Fruit fly (Drosophila melanogaster) whole organism, embryonic: ENCODE results near the gene TRAM.

Source experiments
- Awh ChIP-seq: fragments of 200-800 bp; sonication (Bioruptor generic); IDR thresholded peaks from 2 replicates; pipeline ENCODE4, ENCODE4 v1.3.6; 2022; ENCODE audit warnings: missing biosample characterization, missing genetic modification characterization
- BtbVII ChIP-seq: fragments of 200-800 bp; sonication (Bioruptor generic); optimal IDR thresholded peaks from 3 replicates; lab custom pipeline; 2017; ENCODE audit warnings: missing biosample characterization, mild to moderate bottlenecking, missing genetic modification characterization
- CG10654 ChIP-seq: fragments of 200-800 bp; sonication (Bioruptor generic); optimal IDR thresholded peaks from 2 replicates; lab custom pipeline; 2016; ENCODE audit warnings: missing biosample characterization, missing genetic modification characterization
- CG1233 ChIP-seq: fragments of 200-800 bp; sonication (Bioruptor generic); optimal IDR thresholded peaks from 4 replicates; lab custom pipeline; 2018; ENCODE audit warnings: missing biosample characterization, mild to moderate bottlenecking, missing genetic modification characterization
- CG12659 ChIP-seq: fragments of 200-800 bp; sonication (Bioruptor generic); optimal IDR thresholded peaks from 3 replicates; lab custom pipeline; 2017; ENCODE audit warnings: mild to moderate bottlenecking, missing biosample characterization, missing genetic modification reagents, missing genetic modification characterization
- CG13775 ChIP-seq: fragments of 200-800 bp; sonication (Bioruptor generic); optimal IDR thresholded peaks from 3 replicates; lab custom pipeline; 2017; ENCODE audit warnings: missing biosample characterization, mild to moderate bottlenecking, missing genetic modification characterization
- CG14667 ChIP-seq: fragments of 200-800 bp; sonication (Bioruptor generic); IDR thresholded peaks from 2 replicates; pipeline ENCODE4 v1.3.6; 2022; ENCODE audit warnings: missing biosample characterization, missing genetic modification characterization
- CG14710 ChIP-seq: fragments of 200-800 bp; sonication (Bioruptor generic); optimal IDR thresholded peaks from 3 replicates; lab custom pipeline; 2019; ENCODE audit warnings: missing biosample characterization, mild to moderate bottlenecking, missing genetic modification characterization, moderate library complexity
- CG14860 ChIP-seq: fragments of 200-800 bp; sonication (Bioruptor generic); IDR thresholded peaks from 3 replicates; pipeline ENCODE4 v1.3.6; 2022; ENCODE audit warnings: missing biosample characterization, missing genetic modification characterization; ENCODE audit not compliant: partially characterized antibody
- CG1602 ChIP-seq: fragments of 200-800 bp; sonication (Bioruptor generic); optimal IDR thresholded peaks from 3 replicates; lab custom pipeline; 2016; ENCODE audit warnings: missing biosample characterization, missing genetic modification characterization
- CG18011 ChIP-seq: fragments of 200-800 bp; sonication (Bioruptor generic); optimal IDR thresholded peaks from 2 replicates; lab custom pipeline; 2017; ENCODE audit warnings: missing biosample characterization, missing genetic modification characterization, mild to moderate bottlenecking, moderate library complexity, missing genotype
- CG32532 ChIP-seq: fragments of 200-800 bp; sonication (Bioruptor generic); IDR thresholded peaks from 2 replicates; pipeline ENCODE4 v1.3.6; 2022; ENCODE audit warnings: missing biosample characterization, missing genetic modification characterization
- CG32767 ChIP-seq: fragments of 200-800 bp; sonication (Bioruptor generic); IDR thresholded peaks from 2 replicates; pipeline ENCODE4 v1.3.6; 2022; ENCODE audit warnings: missing biosample characterization, missing genetic modification characterization
- CG3407 ChIP-seq: fragments of 200-800 bp; sonication (Bioruptor generic); optimal IDR thresholded peaks from 2 replicates; lab custom pipeline; 2018; ENCODE audit warnings: missing biosample characterization, mild to moderate bottlenecking, missing genetic modification characterization
- CG4282 ChIP-seq: fragments of 200-800 bp; sonication (Bioruptor generic); optimal IDR thresholded peaks from 2 replicates; lab custom pipeline; 2016; ENCODE audit warnings: missing biosample characterization, missing genetic modification characterization
- CG43689 ChIP-seq: fragments of 200-800 bp; sonication (Bioruptor generic); IDR thresholded peaks from 2 replicates; pipeline ENCODE4 v1.3.6; 2022; ENCODE audit warnings: missing biosample characterization, missing genetic modification characterization
- CG6175 ChIP-seq: fragments of 200-800 bp; sonication (Bioruptor generic); IDR thresholded peaks from 3 replicates; pipeline ENCODE4 v1.3.6; 2022; ENCODE audit warnings: missing biosample characterization, missing genetic modification characterization
- CG6654 ChIP-seq: fragments of 200-800 bp; sonication (Bioruptor generic); optimal IDR thresholded peaks from 2 replicates; lab custom pipeline; 2017; ENCODE audit warnings: missing biosample characterization, mild to moderate bottlenecking, missing genetic modification characterization
- CG6813 ChIP-seq: fragments of 200-800 bp; sonication (Bioruptor generic); optimal IDR thresholded peaks from 2 replicates; lab custom pipeline; 2017; ENCODE audit warnings: missing biosample characterization, missing genetic modification characterization, mild to moderate bottlenecking, moderate library complexity, missing genetic modification reagents
- CG7357 ChIP-seq: fragments of 200-800 bp; sonication (Bioruptor generic); IDR thresholded peaks from 3 replicates; pipeline ENCODE4 v1.3.6; 2022; ENCODE audit warnings: missing biosample characterization, missing genetic modification characterization
- CG7928 ChIP-seq: fragments of 200-800 bp; sonication (Bioruptor generic); optimal IDR thresholded peaks from 2 replicates; lab custom pipeline; 2017; ENCODE audit warnings: missing biosample characterization, mild to moderate bottlenecking, missing genetic modification characterization
- CG9876 ChIP-seq: fragments of 200-800 bp; sonication (Bioruptor generic); optimal IDR thresholded peaks from 2 replicates; lab custom pipeline; 2016; ENCODE audit warnings: missing biosample characterization, missing genetic modification characterization
- Camta ChIP-seq: fragments of 200-800 bp; sonication (Bioruptor generic); optimal IDR thresholded peaks from 2 replicates; lab custom pipeline; 2016; ENCODE audit warnings: missing biosample characterization, missing genetic modification characterization
- Ets65A ChIP-seq: fragments of 200-800 bp; sonication (Bioruptor generic); peaks from one replicate; lab custom pipeline; 2016; ENCODE audit warnings: missing biosample characterization, missing genetic modification characterization
- Fer2 ChIP-seq: fragments of 200-800 bp; sonication (Bioruptor generic); optimal IDR thresholded peaks from 2 replicates; lab custom pipeline; 2018; ENCODE audit warnings: missing biosample characterization, mild to moderate bottlenecking, missing genetic modification characterization, moderate library complexity
- HLH54F ChIP-seq: fragments of 200-800 bp; sonication (Bioruptor generic); optimal IDR thresholded peaks from 3 replicates; lab custom pipeline; 2016; ENCODE audit warnings: missing biosample characterization, missing genetic modification characterization
- Hey ChIP-seq: fragments of 200-800 bp; sonication (Bioruptor generic); optimal IDR thresholded peaks from 3 replicates; lab custom pipeline; 2018; ENCODE audit warnings: missing biosample characterization, mild to moderate bottlenecking, missing genetic modification characterization
- Hr78 ChIP-seq, 2 experiments: fragments of 200-800 bp in 1 of 2; fragments of >200 bp in 1 of 2; sonication (Bioruptor generic) in 1 of 2; optimal IDR thresholded peaks; 2 replicates each; lab custom pipeline; 2017 to 2019; ENCODE audit warnings: missing biosample characterization in 2 of 2, missing genetic modification characterization in 2 of 2, mild to moderate bottlenecking in 1 of 2, moderate library complexity in 1 of 2
- Sox100B ChIP-seq: fragments of 200-800 bp; sonication (Bioruptor generic); optimal IDR thresholded peaks from 3 replicates; lab custom pipeline; 2018; ENCODE audit warnings: missing biosample characterization, mild to moderate bottlenecking, missing genetic modification characterization
- Sry-β ChIP-seq: fragments of 200-800 bp; sonication (Bioruptor generic); optimal IDR thresholded peaks from 2 replicates; lab custom pipeline; 2018; ENCODE audit warnings: missing biosample characterization, mild to moderate bottlenecking, missing genetic modification characterization, moderate library complexity
- Stat92E ChIP-seq, 3 experiments: fragments of >200 bp in 2 of 3; fragments of 200-800 bp in 1 of 3; sonication (Bioruptor generic) in 1 of 3; optimal IDR thresholded peaks; 2 replicates each; lab custom pipeline; 2017 to 2019; ENCODE audit warnings: missing biosample characterization in 3 of 3, missing genetic modification characterization in 3 of 3, mild to moderate bottlenecking in 1 of 3, moderate library complexity in 1 of 3
- Vsx1 ChIP-seq: fragments of 200-800 bp; sonication (Bioruptor generic); optimal IDR thresholded peaks from 2 replicates; lab custom pipeline; 2017; ENCODE audit warnings: missing biosample characterization, mild to moderate bottlenecking, missing genetic modification characterization, missing genetic modification reagents
- Xbp1 ChIP-seq: fragments of 200-800 bp; sonication (Bioruptor generic); optimal IDR thresholded peaks from 3 replicates; lab custom pipeline; 2016; ENCODE audit warnings: missing biosample characterization, mild to moderate bottlenecking, missing genetic modification characterization
- ab ChIP-seq: fragments of 200-800 bp; sonication (Bioruptor generic); optimal IDR thresholded peaks from 2 replicates; lab custom pipeline; 2016; ENCODE audit warnings: missing biosample characterization, missing genetic modification characterization
- al ChIP-seq: fragments of 200-800 bp; sonication (Bioruptor generic); IDR thresholded peaks from 2 replicates; pipeline ENCODE4 v1.3.6; 2022; ENCODE audit warnings: missing biosample characterization, missing genetic modification characterization
- aop ChIP-seq: fragments of 200-800 bp; sonication (Bioruptor generic); IDR thresholded peaks from 2 replicates; pipeline ENCODE4 v1.3.6; 2022; ENCODE audit warnings: missing biosample characterization, missing genetic modification characterization
- br ChIP-seq: fragments of >200 bp; optimal IDR thresholded peaks from 2 replicates; lab custom pipeline; 2017
- caup ChIP-seq: fragments of 200-800 bp; sonication (Bioruptor generic); optimal IDR thresholded peaks from 3 replicates; lab custom pipeline; 2017; ENCODE audit warnings: missing biosample characterization, mild to moderate bottlenecking, missing genetic modification characterization, moderate library complexity; ENCODE audit not compliant: severe bottlenecking
- chn ChIP-seq: fragments of 200-800 bp; sonication (Bioruptor generic); optimal IDR thresholded peaks from 2 replicates; lab custom pipeline; 2016; ENCODE audit warnings: missing biosample characterization, missing genetic modification characterization
- ems ChIP-seq: fragments of 200-800 bp; sonication (Bioruptor generic); optimal IDR thresholded peaks from 3 replicates; lab custom pipeline; 2016; ENCODE audit warnings: missing biosample characterization, missing genetic modification characterization
- fd64A ChIP-seq: fragments of 200-800 bp; sonication (Bioruptor generic); optimal IDR thresholded peaks from 3 replicates; lab custom pipeline; 2018; ENCODE audit warnings: missing biosample characterization, mild to moderate bottlenecking, missing genetic modification characterization
- grau ChIP-seq: fragments of 200-800 bp; optimal IDR thresholded peaks from 3 replicates; lab custom pipeline; 2019; ENCODE audit warnings: missing biosample characterization, mild to moderate bottlenecking, missing genetic modification characterization, moderate library complexity
- jigr1 ChIP-seq: fragments of 200-800 bp; sonication (Bioruptor generic); IDR thresholded peaks from 3 replicates; pipeline ENCODE4 v1.3.6; 2022; ENCODE audit warnings: missing biosample characterization, missing genetic modification characterization
- klu ChIP-seq: fragments of 200-800 bp; sonication (Bioruptor generic); IDR thresholded peaks from 2 replicates; pipeline ENCODE4 v1.3.6; 2022; ENCODE audit warnings: missing biosample characterization, missing genetic modification characterization
- oc ChIP-seq: fragments of 200-800 bp; sonication (Bioruptor generic); optimal IDR thresholded peaks from 2 replicates; lab custom pipeline; 2018; ENCODE audit warnings: missing biosample characterization, mild to moderate bottlenecking, missing genetic modification characterization, moderate library complexity
- p53 ChIP-seq: fragments of 200-800 bp; sonication (Bioruptor generic); optimal IDR thresholded peaks from 2 replicates; lab custom pipeline; 2016; ENCODE audit warnings: missing biosample characterization, missing genetic modification characterization
- psq ChIP-seq: fragments of 200-800 bp; sonication (Bioruptor generic); optimal IDR thresholded peaks from 2 replicates; lab custom pipeline; 2017; ENCODE audit warnings: missing biosample characterization, missing genetic modification characterization
- slp2 ChIP-seq: fragments of 200-800 bp; sonication (Bioruptor generic); optimal IDR thresholded peaks from 2 replicates; lab custom pipeline; 2016; ENCODE audit warnings: missing biosample characterization, missing genetic modification characterization
- tna ChIP-seq: fragments of 200-800 bp; sonication (Bioruptor generic); IDR thresholded peaks from 2 replicates; pipeline ENCODE4 v1.3.6; 2022; ENCODE audit warnings: missing biosample characterization, missing genetic modification characterization; ENCODE audit not compliant: partially characterized antibody
- trem ChIP-seq: fragments of 200-800 bp; optimal IDR thresholded peaks from 3 replicates; lab custom pipeline; 2019; ENCODE audit warnings: missing biosample characterization, mild to moderate bottlenecking, missing genetic modification characterization, moderate library complexity
- wdn ChIP-seq: fragments of 200-800 bp; sonication (Bioruptor generic); IDR thresholded peaks from 2 replicates; pipeline ENCODE4 v1.3.6; 2022; ENCODE audit warnings: missing biosample characterization, missing genetic modification characterization

The TRAM gene

dm6 chrX:955873-956272 lies 20.8 kb downstream of the TRAM start (continued):
- no peak for TF ChIP-seq CG14860 (GFP tag; lab: Robert Waterston, UW)
- TF ChIP-seq ems (GFP tag; lab: Kevin White, UChicago), result peak; percentile 12
- TF ChIP-seq aop (GFP tag; lab: Robert Waterston, UW), result no peak
- no peak for TF ChIP-seq CG9876
- TF ChIP-seq Fer2 (tag; lab: Kevin White, UChicago), result peak; percentile 11
- TF ChIP-seq CG7357 (GFP tag; lab: Robert Waterston, UW), result peak; percentile 39; the same call in 1 of the 3 replicates
- TF ChIP-seq CG1602, result peak; percentile 11
- peak; percentile 13 for TF ChIP-seq CG14710
- TF ChIP-seq Sox100B (GFP tag; lab: Kevin White, UChicago), result peak; percentile 17
- TF ChIP-seq CG12659 (GFP tag; lab: Kevin White, UChicago), result peak; percentile 34
- TF ChIP-seq Camta, result no peak
- no peak for TF ChIP-seq CG7928 (GFP tag; lab: Kevin White, UChicago)
- TF ChIP-seq br (lab: Kevin White, UChicago), result no peak
- peak; percentile 30 for TF ChIP-seq oc (tag; lab: Kevin White, UChicago)
- no peak for TF ChIP-seq fd64A
- peak; percentile 25 for TF ChIP-seq CG1233
- no peak for TF ChIP-seq Sry-β (GFP tag; lab: Kevin White, UChicago)
- no peak for TF ChIP-seq CG43689 (GFP tag; lab: Robert Waterston, UW)
- peak; percentile 93 for TF ChIP-seq Ets65A
- TF ChIP-seq CG32767 (GFP tag; lab: Robert Waterston, UW), result no peak
- TF ChIP-seq HLH54F (GFP tag; lab: Kevin White, UChicago), result peak; percentile 29
- TF ChIP-seq grau (tag; lab: Kevin White, UChicago), result peak; percentile 64
- no peak for TF ChIP-seq al (GFP tag; lab: Robert Waterston, UW)
- TF ChIP-seq Stat92E (GFP tag; optimal IDR thresholded peaks at IDR 0.05; lab: Kevin White, UChicago), result no peak
- no peak for TF ChIP-seq CG3407 (GFP tag; lab: Kevin White, UChicago)
- TF ChIP-seq CG6813 (GFP tag; lab: Kevin White, UChicago), result peak; percentile 40
- no peak for TF ChIP-seq CG4282 (GFP tag; lab: Kevin White, UChicago)
- TF ChIP-seq chn (GFP tag; lab: Kevin White, UChicago), result peak; percentile 36
- TF ChIP-seq Xbp1 (GFP tag; lab: Kevin White, UChicago), result peak; percentile 63
- no peak for TF ChIP-seq Hr78 (GFP tag; optimal IDR thresholded peaks at IDR 0.05; lab: Kevin White, UChicago)
- peak; percentile 53 for TF ChIP-seq caup (GFP tag; lab: Kevin White, UChicago)
- no peak for TF ChIP-seq tna
- TF ChIP-seq CG14667 (GFP tag; lab: Robert Waterston, UW), result 0 out of 2 replicates have a peak, but pooled peaks have one; percentile 48
- no peak for TF ChIP-seq Vsx1 (GFP tag; lab: Kevin White, UChicago)
- TF ChIP-seq CG13775 (GFP tag; lab: Kevin White, UChicago), result no peak
- TF ChIP-seq trem (tag; lab: Kevin White, UChicago), result no peak
- TF ChIP-seq jigr1 (GFP tag; lab: Robert Waterston, UW), result no peak
- peak; percentile 43 for TF ChIP-seq slp2 (GFP tag; lab: Kevin White, UChicago)
- TF ChIP-seq Hey (tag; lab: Kevin White, UChicago), result no peak
- TF ChIP-seq psq (GFP tag; lab: Kevin White, UChicago), result no peak
- TF ChIP-seq CG6175 (GFP tag; lab: Robert Waterston, UW), result no peak
- 0 out of 2 replicates have a peak, but pooled peaks have one; percentile 34 for TF ChIP-seq wdn (GFP tag; lab: Robert Waterston, UW)
- TF ChIP-seq p53 (GFP tag; lab: Kevin White, UChicago), result no peak
- no peak for TF ChIP-seq ab (GFP tag; lab: Kevin White, UChicago)
- TF ChIP-seq CG6654 (GFP tag; lab: Kevin White, UChicago), result peak; percentile 4
- TF ChIP-seq BtbVII, result peak; percentile 41
- peak; percentile 65 for TF ChIP-seq CG32532
- TF ChIP-seq Awh (GFP tag; lab: Robert Waterston, UW), result no peak
- TF ChIP-seq CG18011, result no peak
- no peak; the same call in 1 of the 2 replicates for TF ChIP-seq klu (GFP tag; lab: Robert Waterston, UW)
- TF ChIP-seq CG10654 (GFP tag; lab: Kevin White, UChicago), result peak; percentile 49
